Fruit fly (Drosophila melanogaster) Kc167 (cell line): ENCODE results near the gene stg1.

Experiments
- Myc ChIP-seq: fragments of >200 bp; optimal IDR thresholded peaks from 2 replicates; lab custom pipeline; 2017; ENCODE audit warnings: missing external identifiers
- Sin3A ChIP-seq: fragments of >200 bp; optimal IDR thresholded peaks from 2 replicates; lab custom pipeline; 2018; ENCODE audit warnings: missing external identifiers
- h ChIP-seq: fragments of >200 bp; optimal IDR thresholded peaks from 3 replicates; lab custom pipeline; 2018; ENCODE audit warnings: missing external identifiers
- insv ChIP-seq: fragments of >200 bp; optimal IDR thresholded peaks from 3 replicates; lab custom pipeline; 2018; ENCODE audit warnings: missing external identifiers
- psq ChIP-seq: fragments of >200 bp; optimal IDR thresholded peaks from 2 replicates; lab custom pipeline; 2017; ENCODE audit warnings: missing external identifiers
- ttk ChIP-seq: sonication (Bioruptor generic); optimal IDR thresholded peaks from 2 replicates; lab custom pipeline; 2017; ENCODE audit warnings: missing external identifiers

stg1 gene

dm6 chrX:21058991-21059390, 34.7 kb upstream of the stg1 start:
- TF ChIP-seq ttk (lab: Kevin White, UChicago) (no peak), insv (no peak), Sin3A (lab: Kevin White, UChicago) (no peak), Myc (lab: Kevin White, UChicago) (no peak), h (lab: Kevin White, UChicago) (no peak), psq (lab: Kevin White, UChicago) (no peak)

dm6 chrX:21060579-21060978, 33.1 kb upstream of the stg1 start:
- TF ChIP-seq psq (lab: Kevin White, UChicago): no peak

dm6 chrX:21064927-21065326, 28.7 kb upstream of the stg1 start:
- TF ChIP-seq h (lab: Kevin White, UChicago) (no peak), Sin3A (lab: Kevin White, UChicago) (no peak), Myc (lab: Kevin White, UChicago) (no peak), insv (no peak), ttk (lab: Kevin White, UChicago) (no peak), psq (lab: Kevin White, UChicago) (no peak)

dm6 chrX:21065775-21066174, 27.9 kb upstream of the stg1 start:
- TF ChIP-seq h (lab: Kevin White, UChicago): no peak
- TF ChIP-seq Sin3A (lab: Kevin White, UChicago): no peak
- no peak for TF ChIP-seq insv
- no peak for TF ChIP-seq ttk (lab: Kevin White, UChicago)
- TF ChIP-seq psq (lab: Kevin White, UChicago): no peak
- no peak for TF ChIP-seq Myc (lab: Kevin White, UChicago)

dm6 chrX:21067474-21067873, 26.2 kb upstream of the stg1 start, which contains the start of gene CG32512:
Gene CG32512, minus strand, starts transcription at chrX:21067540.
- TF ChIP-seq Sin3A (lab: Kevin White, UChicago): no peak
- no peak for TF ChIP-seq psq (lab: Kevin White, UChicago)

- no peak for TF ChIP-seq h (lab: Kevin White, UChicago)
- no peak for TF ChIP-seq Myc (lab: Kevin White, UChicago)
- TF ChIP-seq insv: no peak
- TF ChIP-seq psq (lab: Kevin White, UChicago): no peak
- TF ChIP-seq ttk (lab: Kevin White, UChicago): no peak
- TF ChIP-seq Sin3A (lab: Kevin White, UChicago): no peak
These were observed 25.7 kb upstream of the stg1 start for dm6 chrX:21067908-21068307.

- TF ChIP-seq h (lab: Kevin White, UChicago) (no peak), insv (no peak), Sin3A (lab: Kevin White, UChicago) (no peak)
These were observed 21.8 kb upstream of the stg1 start for dm6 chrX:21071693-21072357.

- TF ChIP-seq Sin3A (lab: Kevin White, UChicago) (no peak), Myc (lab: Kevin White, UChicago) (no peak), h (lab: Kevin White, UChicago) (no peak), psq (lab: Kevin White, UChicago) (no peak), ttk (lab: Kevin White, UChicago) (no peak), insv (no peak)
These were observed 20.7 kb upstream of the stg1 start for dm6 chrX:21072953-21073352.

dm6 chrX:21073641-21074328, 19.9 kb upstream of the stg1 start:
- TF ChIP-seq psq (lab: Kevin White, UChicago): no peak
- no peak for TF ChIP-seq Sin3A (lab: Kevin White, UChicago)
- no peak for TF ChIP-seq h (lab: Kevin White, UChicago)
- no peak for TF ChIP-seq insv
- no peak for TF ChIP-seq Myc (lab: Kevin White, UChicago)
- no peak for TF ChIP-seq ttk (lab: Kevin White, UChicago)

- no peak for TF ChIP-seq psq (lab: Kevin White, UChicago)
- TF ChIP-seq insv: no peak
- no peak for TF ChIP-seq Sin3A (lab: Kevin White, UChicago)
- no peak for TF ChIP-seq ttk (lab: Kevin White, UChicago)
- TF ChIP-seq Myc (lab: Kevin White, UChicago): no peak
- no peak for TF ChIP-seq h (lab: Kevin White, UChicago)
These were observed 19.3 kb upstream of the stg1 start for dm6 chrX:21074329-21074708.

- TF ChIP-seq h (lab: Kevin White, UChicago): no peak
- no peak for TF ChIP-seq insv
- no peak for TF ChIP-seq ttk (lab: Kevin White, UChicago)
- TF ChIP-seq Sin3A (lab: Kevin White, UChicago): no peak
- TF ChIP-seq psq (lab: Kevin White, UChicago): no peak
- no peak for TF ChIP-seq Myc (lab: Kevin White, UChicago)
These were observed 13.3 kb upstream of the stg1 start for dm6 chrX:21080335-21080734.

dm6 chrX:21083246-21083645, 10.4 kb upstream of the stg1 start:
- TF ChIP-seq Myc (lab: Kevin White, UChicago): no peak
- no peak for TF ChIP-seq insv
- TF ChIP-seq psq (lab: Kevin White, UChicago): no peak
- TF ChIP-seq Sin3A (lab: Kevin White, UChicago): no peak
- TF ChIP-seq ttk (lab: Kevin White, UChicago): no peak
